Worm (Caenorhabditis elegans) whole organism, mixed stage, embryonic: ENCODE data around the gene F53C3.3.

ENCODE experiments used
- M03D4.4 ChIP-seq: sonication (generic microtip); optimal IDR thresholded peaks from 2 replicates; lab custom pipeline; 2017; ENCODE audit warnings: mild to moderate bottlenecking, missing genetic modification characterization, missing compliant biosample characterization
- bed-3 ChIP-seq: fragments of 200-800 bp; sonication (Bioruptor generic); optimal IDR thresholded peaks from 3 replicates; lab custom pipeline; 2018; ENCODE audit warnings: mild to moderate bottlenecking, missing genetic modification characterization, moderate library complexity, missing compliant biosample characterization
- blmp-1 ChIP-seq: fragments of 150-350 bp; optimal IDR thresholded peaks from 2 replicates; lab custom pipeline; 2014; ENCODE audit warnings: missing biosample characterization, missing genetic modification characterization
- ceh-39 ChIP-seq: fragments of 150-350 bp; optimal IDR thresholded peaks from 2 replicates; lab custom pipeline; 2014; ENCODE audit warnings: missing biosample characterization, missing genetic modification characterization
- ceh-43 ChIP-seq: fragments of 200-800 bp; sonication (Bioruptor generic); optimal IDR thresholded peaks from 2 replicates; lab custom pipeline; 2018; ENCODE audit warnings: mild to moderate bottlenecking, missing genetic modification characterization, moderate library complexity, missing compliant biosample characterization
- ceh-83 ChIP-seq: fragments of 200-800 bp; sonication (Bioruptor generic); optimal IDR thresholded peaks from 2 replicates; lab custom pipeline; 2018; ENCODE audit warnings: mild to moderate bottlenecking, missing genetic modification characterization, missing compliant biosample characterization
- ces-1 ChIP-seq: fragments of 150-350 bp; optimal IDR thresholded peaks from 2 replicates; lab custom pipeline; 2014; ENCODE audit warnings: missing biosample characterization, missing genetic modification reagents, missing genetic modification characterization
- cnd-1 ChIP-seq: fragments of 200-800 bp; sonication (Bioruptor generic); optimal IDR thresholded peaks from 2 replicates; lab custom pipeline; 2018; ENCODE audit warnings: mild to moderate bottlenecking, missing genetic modification characterization, missing compliant biosample characterization
- drap-1 ChIP-seq: fragments of 200-800 bp; sonication (Bioruptor generic); optimal IDR thresholded peaks from 3 replicates; lab custom pipeline; 2018; ENCODE audit warnings: mild to moderate bottlenecking, missing genetic modification characterization, missing compliant biosample characterization
- elt-1 ChIP-seq: sonication (generic microtip); optimal IDR thresholded peaks from 2 replicates; lab custom pipeline; 2017; ENCODE audit warnings: missing genetic modification characterization, mild to moderate bottlenecking, missing compliant biosample characterization, antibody characterized with exemption, moderate library complexity, borderline replicate concordance; ENCODE audit not compliant: insufficient read depth
- elt-3 ChIP-seq: fragments of 150-350 bp; optimal IDR thresholded peaks from 2 replicates; lab custom pipeline; 2014; ENCODE audit warnings: missing biosample characterization, missing genetic modification characterization
- flh-1 ChIP-seq: fragments of 200-800 bp; sonication (Bioruptor generic); optimal IDR thresholded peaks from 2 replicates; lab custom pipeline; 2018; ENCODE audit warnings: mild to moderate bottlenecking, missing genetic modification characterization, moderate library complexity, missing compliant biosample characterization
- ham-2 ChIP-seq: fragments of 200-800 bp; sonication (Bioruptor generic); optimal IDR thresholded peaks from 2 replicates; lab custom pipeline; 2018; ENCODE audit warnings: mild to moderate bottlenecking, missing genetic modification characterization, missing compliant biosample characterization
- hlh-1 ChIP-seq: fragments of 150-350 bp; optimal IDR thresholded peaks from 2 replicates; lab custom pipeline; 2014; ENCODE audit warnings: missing biosample characterization, missing genetic modification reagents, missing genetic modification characterization
- lin-13 ChIP-seq: fragments of 150-350 bp; optimal IDR thresholded peaks from 2 replicates; lab custom pipeline; 2014; ENCODE audit warnings: missing biosample characterization, missing genetic modification characterization
- lin-32 ChIP-seq: fragments of 200-800 bp; sonication (Bioruptor generic); optimal IDR thresholded peaks from 2 replicates; lab custom pipeline; 2018; ENCODE audit warnings: mild to moderate bottlenecking, missing genetic modification characterization, missing compliant biosample characterization
- lsy-2 ChIP-seq: fragments of 150-350 bp; optimal IDR thresholded peaks from 2 replicates; lab custom pipeline; 2014; ENCODE audit warnings: missing biosample characterization, missing genetic modification characterization
- mab-5 ChIP-seq: fragments of 150-350 bp; optimal IDR thresholded peaks from 2 replicates; lab custom pipeline; 2014; ENCODE audit warnings: missing biosample characterization, missing genetic modification characterization
- mep-1 ChIP-seq: fragments of 150-350 bp; optimal IDR thresholded peaks from 2 replicates; lab custom pipeline; 2017; ENCODE audit warnings: missing biosample characterization, missing genetic modification reagents, missing genetic modification characterization, inconsistent platforms
- mls-2 ChIP-seq: sonication (generic microtip); optimal IDR thresholded peaks from 2 replicates; lab custom pipeline; 2016; ENCODE audit warnings: mild to moderate bottlenecking, missing genetic modification characterization, moderate library complexity, missing compliant biosample characterization
- nhr-12 ChIP-seq: fragments of 150-350 bp; optimal IDR thresholded peaks from 2 replicates; lab custom pipeline; 2014; ENCODE audit warnings: missing biosample characterization, missing genetic modification characterization
- nhr-2 ChIP-seq: fragments of 150-350 bp; optimal IDR thresholded peaks from 2 replicates; lab custom pipeline; 2014; ENCODE audit warnings: missing biosample characterization, missing genetic modification characterization
- nhr-237 ChIP-seq: fragments of 150-350 bp; optimal IDR thresholded peaks from 2 replicates; lab custom pipeline; 2014; ENCODE audit warnings: missing biosample characterization, missing genetic modification characterization
- nhr-28 ChIP-seq: fragments of 150-350 bp; optimal IDR thresholded peaks from 2 replicates; lab custom pipeline; 2014; ENCODE audit warnings: missing biosample characterization, missing genetic modification characterization
- pha-4 ChIP-seq: fragments of 150-350 bp; optimal IDR thresholded peaks from 2 replicates; lab custom pipeline; 2018; ENCODE audit warnings: missing biosample characterization, missing genetic modification reagents, missing genetic modification characterization
- sem-2 ChIP-seq: fragments of 200-800 bp; sonication (Bioruptor generic); optimal IDR thresholded peaks from 2 replicates; lab custom pipeline; 2018; ENCODE audit warnings: mild to moderate bottlenecking, missing genetic modification characterization, missing compliant biosample characterization
- snpc-4 ChIP-seq: fragments of 150-350 bp; optimal IDR thresholded peaks from 2 replicates; lab custom pipeline; 2014; ENCODE audit warnings: missing biosample characterization, missing genetic modification characterization
- sptf-1 ChIP-seq: sonication (generic microtip); optimal IDR thresholded peaks from 2 replicates; lab custom pipeline; 2017; ENCODE audit warnings: mild to moderate bottlenecking, missing genetic modification characterization, moderate library complexity, missing compliant biosample characterization
- unc-120 ChIP-seq: sonication (generic microtip); optimal IDR thresholded peaks from 2 replicates; lab custom pipeline; 2017; ENCODE audit warnings: missing genetic modification characterization, missing compliant biosample characterization; ENCODE audit not compliant: poor library complexity, severe bottlenecking
- unc-39 ChIP-seq: fragments of 150-350 bp; optimal IDR thresholded peaks from 2 replicates; lab custom pipeline; 2014; ENCODE audit warnings: missing biosample characterization, missing genetic modification characterization
- unc-62 ChIP-seq: fragments of 150-350 bp; optimal IDR thresholded peaks from 2 replicates; lab custom pipeline; 2014; ENCODE audit warnings: missing biosample characterization, missing genetic modification reagents, missing genetic modification characterization
- zip-8 ChIP-seq: fragments of 150-350 bp; optimal IDR thresholded peaks from 2 replicates; lab custom pipeline; 2014; ENCODE audit warnings: missing biosample characterization, missing genetic modification characterization
- ztf-11 ChIP-seq: fragments of 150-350 bp; optimal IDR thresholded peaks from 2 replicates; lab custom pipeline; 2014; ENCODE audit warnings: missing biosample characterization, missing genetic modification characterization

Gene F53C3.3

ce11 chrII:3893911-3894310 is 8.7 kb upstream of the F53C3.3 start:
- no peak for TF ChIP-seq pha-4 (tag; lab: Kevin White, UChicago)
- no peak for TF ChIP-seq sptf-1 (tag; lab: Kevin White, UChicago)
- TF ChIP-seq lin-13 (tag; lab: Kevin White, UChicago): no peak
- TF ChIP-seq cnd-1 (tag; lab: Kevin White, UChicago): no peak
- no peak for TF ChIP-seq ztf-11
- TF ChIP-seq unc-120: no peak
- no peak for TF ChIP-seq nhr-28 (tag; lab: Kevin White, UChicago)
- no peak for TF ChIP-seq lsy-2 (tag; lab: Kevin White, UChicago)
- no peak for TF ChIP-seq zip-8 (tag; lab: Kevin White, UChicago)
- no peak for TF ChIP-seq snpc-4 (tag; lab: Kevin White, UChicago)
- no peak for TF ChIP-seq hlh-1
- no peak for TF ChIP-seq mab-5 (tag; lab: Kevin White, UChicago)
- TF ChIP-seq nhr-2: no peak
- no peak for TF ChIP-seq ceh-83
- no peak for TF ChIP-seq mep-1 (tag; lab: Kevin White, UChicago)
- TF ChIP-seq unc-62 (GFP tag; lab: Kevin White, UChicago): no peak
- TF ChIP-seq ham-2 (GFP tag; lab: Kevin White, UChicago): no peak
- TF ChIP-seq, all 35 proteins: peak for 0

- TF ChIP-seq ham-2 (GFP tag; lab: Kevin White, UChicago) (no peak), unc-39 (tag; lab: Kevin White, UChicago) (no peak), blmp-1 (tag; lab: Kevin White, UChicago) (no peak)
- TF ChIP-seq, all 35 proteins: peak for 0
Observed at ce11 chrII:3894755-3895154, 7.9 kb upstream of the F53C3.3 start, which contains the start of gene F53C3.7. F53C3.7 (plus strand) TSS chrII:3895055.

- no peak for TF ChIP-seq M03D4.4 (tag; lab: Kevin White, UChicago)
- peak; percentile 69 for TF ChIP-seq nhr-237
- peak; percentile 10 for TF ChIP-seq mls-2
- TF ChIP-seq ceh-39: peak; percentile 37
- TF ChIP-seq unc-62 (GFP tag; lab: Kevin White, UChicago): peak; percentile 24
- TF ChIP-seq nhr-2: no peak
- TF ChIP-seq sptf-1 (tag; lab: Kevin White, UChicago): no peak
- TF ChIP-seq sem-2: no peak
- no peak for TF ChIP-seq elt-1
- TF ChIP-seq drap-1 (GFP tag; lab: Kevin White, UChicago): no peak
- peak; percentile 14 for TF ChIP-seq lsy-2 (tag; lab: Kevin White, UChicago)
- no peak for TF ChIP-seq bed-3 (GFP tag; lab: Kevin White, UChicago)
- TF ChIP-seq ham-2 (GFP tag; lab: Kevin White, UChicago): peak; percentile 22
- no peak for TF ChIP-seq cnd-1 (tag; lab: Kevin White, UChicago)
- TF ChIP-seq hlh-1: peak; percentile 72
- peak; percentile 34 for TF ChIP-seq elt-3 (tag; lab: Kevin White, UChicago)
- peak; percentile 38 for TF ChIP-seq pha-4 (tag; lab: Kevin White, UChicago)
- TF ChIP-seq ces-1 (GFP tag; lab: Kevin White, UChicago): peak; percentile 88
- TF ChIP-seq unc-120: peak; percentile 54
Observed at ce11 chrII:3896920-3897319, 5.7 kb upstream of the F53C3.3 start.

ce11 chrII:3897758-3898494 is 4.7 kb upstream of the F53C3.3 start, which contains the start of gene F53C3.6:
F53C3.6 (plus strand) TSS chrII:3898142.
- TF ChIP-seq elt-3 (tag; lab: Kevin White, UChicago) (no peak), flh-1 (no peak), nhr-2 (peak; percentile 29), pha-4 (tag; lab: Kevin White, UChicago) (no peak), ceh-83 (peak; percentile 48), unc-62 (GFP tag; lab: Kevin White, UChicago) (peak; percentile 81), lin-13 (tag; lab: Kevin White, UChicago) (no peak), M03D4.4 (tag; lab: Kevin White, UChicago) (no peak), zip-8 (tag; lab: Kevin White, UChicago) (peak; percentile 64), nhr-237 (peak; percentile 23), blmp-1 (tag; lab: Kevin White, UChicago) (no peak), ceh-39 (no peak), ces-1 (GFP tag; lab: Kevin White, UChicago) (peak; percentile 94), elt-1 (no peak), bed-3 (GFP tag; lab: Kevin White, UChicago) (no peak), hlh-1 (no peak)

ce11 chrII:3901108-3901507 is 1.5 kb upstream of the F53C3.3 start, which contains the start of gene F53C3.4:
F53C3.4 (plus strand) TSS chrII:3901408.
- TF ChIP-seq ceh-83: no peak
- no peak for TF ChIP-seq lin-32 (GFP tag; lab: Kevin White, UChicago)
- no peak for TF ChIP-seq pha-4 (tag; lab: Kevin White, UChicago)
- TF ChIP-seq mls-2: no peak
- no peak for TF ChIP-seq hlh-1
- TF ChIP-seq mep-1 (tag; lab: Kevin White, UChicago): no peak
- TF ChIP-seq snpc-4 (tag; lab: Kevin White, UChicago): no peak
- TF ChIP-seq blmp-1 (tag; lab: Kevin White, UChicago): no peak
- TF ChIP-seq nhr-28 (tag; lab: Kevin White, UChicago): no peak
- TF ChIP-seq nhr-12 (tag; lab: Kevin White, UChicago): no peak
- no peak for TF ChIP-seq ceh-43 (GFP tag; lab: Kevin White, UChicago)
- TF ChIP-seq unc-39 (tag; lab: Kevin White, UChicago): no peak
